Worm (Caenorhabditis elegans): Measurements from ENCODE around the gene Y62E10A.20.

DNA sequence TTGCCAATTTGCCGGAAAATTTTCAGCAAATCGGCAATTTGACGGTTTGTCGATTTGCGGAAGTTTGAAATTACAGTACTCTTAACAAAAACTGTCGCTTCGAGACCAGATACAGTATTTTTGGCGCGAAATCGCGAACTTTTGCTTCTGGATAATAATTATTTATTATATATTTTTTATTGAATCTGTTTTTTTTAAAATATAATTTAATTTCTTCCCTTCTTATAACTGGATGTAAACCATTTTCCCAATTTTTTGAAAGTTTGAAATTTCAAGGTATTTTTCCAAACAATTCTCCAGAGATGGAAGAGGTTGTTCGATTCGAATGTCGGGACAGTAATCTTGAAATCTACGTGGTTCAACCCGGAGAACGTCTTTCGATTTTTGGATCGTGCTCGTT is 36.3 kb upstream of the Y62E10A.20 start, which contains the start of gene nol-9:
- no peak for TF ChIP-seq elt-3 (tag; optimal IDR thresholded peaks at IDR 0.05)
- TF ChIP-seq nhr-12 (tag; optimal IDR thresholded peaks at IDR 0.05): no peak
- no peak for TF ChIP-seq elt-1 (tag; optimal IDR thresholded peaks at IDR 0.05)
- TF ChIP-seq elt-2 (tag; optimal IDR thresholded peaks at IDR 0.05): no peak
- TF ChIP-seq pha-4 (tag; optimal IDR thresholded peaks at IDR 0.05): no peak
- TF ChIP-seq skn-1 (tag; optimal IDR thresholded peaks at IDR 0.05): no peak
- no peak for TF ChIP-seq unc-62 (GFP tag; optimal IDR thresholded peaks at IDR 0.05)
- TF ChIP-seq snpc-4 (tag; optimal IDR thresholded peaks at IDR 0.05): no peak
- no peak for TF ChIP-seq fkh-10 (GFP tag; optimal IDR thresholded peaks at IDR 0.05)
- TF ChIP-seq mml-1 (tag; optimal IDR thresholded peaks at IDR 0.05): no peak
- no peak for TF ChIP-seq fos-1 (tag; optimal IDR thresholded peaks at IDR 0.05)
- TF ChIP-seq lin-39 (tag; optimal IDR thresholded peaks at IDR 0.05): no peak
- no peak for TF ChIP-seq ama-1 (optimal IDR thresholded peaks at IDR 0.05)
- TF ChIP-seq zag-1 (tag; optimal IDR thresholded peaks at IDR 0.05): no peak
